Worm (Caenorhabditis elegans) whole organism, L4 larva: Measurements from ENCODE around the gene syx-2.

Experiments
- F37D6.2 ChIP-seq: sonication (generic microtip); optimal IDR thresholded peaks from 2 replicates; lab custom pipeline; 2016; ENCODE audit warnings: mild to moderate bottlenecking, missing genetic modification characterization, missing compliant biosample characterization
- F44E2.7 ChIP-seq: fragments of 200-800 bp; sonication (Bioruptor generic); IDR thresholded peaks from 2 replicates; pipeline ENCODE4 v2.1.2; 2022; ENCODE audit warnings: missing genetic modification characterization, missing compliant biosample characterization
- R02D3.7 ChIP-seq: fragments of 150-350 bp; sonication (generic microtip); optimal IDR thresholded peaks from 3 replicates; lab custom pipeline; 2014; ENCODE audit warnings: missing biosample characterization, missing genetic modification characterization
- T20F7.1 ChIP-seq: fragments of 200-800 bp; sonication (Bioruptor generic); optimal IDR thresholded peaks from 2 replicates; lab custom pipeline; 2018; ENCODE audit warnings: mild to moderate bottlenecking, missing genetic modification characterization, missing compliant biosample characterization
- Y75B8A.6 ChIP-seq: fragments of 200-800 bp; sonication (Bioruptor generic); IDR thresholded peaks from 2 replicates; pipeline ENCODE4 v1.3.6; 2022; ENCODE audit warnings: missing genetic modification reagents, missing genetic modification characterization, missing compliant biosample characterization
- ZK546.5 ChIP-seq, 2 experiments: sonication (generic microtip); optimal IDR thresholded peaks; 2 replicates each; lab custom pipeline; 2017; ENCODE audit warnings: missing biosample characterization in 2 of 2, missing genetic modification characterization in 2 of 2
- aha-1 ChIP-seq: fragments of 150-350 bp; peaks from one replicate; lab custom pipeline; 2014; ENCODE audit warnings: missing biosample characterization, missing genetic modification characterization
- aly-2 ChIP-seq: sonication (generic microtip); optimal IDR thresholded peaks from 2 replicates; lab custom pipeline; 2018; ENCODE audit warnings: missing biosample characterization, missing genetic modification characterization
- arid-1 ChIP-seq: fragments of 200-800 bp; sonication (Bioruptor generic); conservative IDR thresholded peaks from 2 replicates; pipeline ENCODE4 v1.3.6; 2022; ENCODE audit warnings: missing genetic modification reagents, missing genetic modification characterization, missing compliant biosample characterization
- ceh-44 ChIP-seq: fragments of 200-800 bp; sonication (Bioruptor generic); IDR thresholded peaks from 2 replicates; pipeline ENCODE4 v1.3.6; 2022; ENCODE audit warnings: missing genetic modification reagents, missing genetic modification characterization, missing compliant biosample characterization
- ceh-62 ChIP-seq: sonication (generic microtip); optimal IDR thresholded peaks from 2 replicates; lab custom pipeline; 2017; ENCODE audit warnings: missing biosample characterization, missing genetic modification characterization
- ceh-82 ChIP-seq: sonication (generic microtip); optimal IDR thresholded peaks from 2 replicates; lab custom pipeline; 2017; ENCODE audit warnings: missing biosample characterization, missing genetic modification characterization
- ces-1 ChIP-seq: fragments of 150-350 bp; sonication (generic microtip); optimal IDR thresholded peaks from 4 replicates; lab custom pipeline; 2014; ENCODE audit warnings: missing biosample characterization, missing genetic modification reagents, missing genetic modification characterization
- cey-2 ChIP-seq: sonication (generic microtip); optimal IDR thresholded peaks from 3 replicates; lab custom pipeline; 2017; ENCODE audit warnings: missing genetic modification characterization, mild to moderate bottlenecking, missing compliant biosample characterization, antibody characterized with exemption, borderline replicate concordance; ENCODE audit not compliant: insufficient read depth
- dmd-8 ChIP-seq: fragments of 200-800 bp; sonication (Bioruptor generic); IDR thresholded peaks from 2 replicates; pipeline ENCODE4 v1.3.6; 2022; ENCODE audit warnings: missing genetic modification characterization, missing compliant biosample characterization
- dmd-9 ChIP-seq: fragments of 200-800 bp; sonication (Bioruptor generic); IDR thresholded peaks from 2 replicates; pipeline ENCODE4 v1.3.6; 2022; ENCODE audit warnings: missing genetic modification reagents, missing genetic modification characterization, missing compliant biosample characterization
- dpl-1 ChIP-seq: fragments of 150-350 bp; optimal IDR thresholded peaks from 2 replicates; lab custom pipeline; 2014; ENCODE audit warnings: missing biosample characterization, missing genetic modification reagents, missing genetic modification characterization
- duxl-1 ChIP-seq: sonication (generic microtip); optimal IDR thresholded peaks from 2 replicates; lab custom pipeline; 2016; ENCODE audit warnings: mild to moderate bottlenecking, missing genetic modification characterization, moderate library complexity, missing compliant biosample characterization; ENCODE audit not compliant: poor library complexity
- dve-1 ChIP-seq: sonication (generic microtip); optimal IDR thresholded peaks from 2 replicates; lab custom pipeline; 2017; ENCODE audit warnings: antibody characterized with exemption, mild to moderate bottlenecking, missing genetic modification characterization, missing compliant biosample characterization; ENCODE audit not compliant: insufficient read depth
- gei-8 ChIP-seq: fragments of 200-800 bp; sonication (Bioruptor generic); optimal IDR thresholded peaks from 2 replicates; lab custom pipeline; 2018; ENCODE audit warnings: mild to moderate bottlenecking, missing genetic modification characterization, missing compliant biosample characterization
- hlh-11 ChIP-seq: fragments of 200-800 bp; sonication (Bioruptor generic); optimal IDR thresholded peaks from 2 replicates; lab custom pipeline; 2018; ENCODE audit warnings: mild to moderate bottlenecking, missing genetic modification characterization, missing compliant biosample characterization
- hmg-1.1 ChIP-seq: fragments of 200-800 bp; sonication (Bioruptor generic); IDR thresholded peaks from 2 replicates; pipeline ENCODE4 v1.3.6; 2022; ENCODE audit warnings: missing genetic modification reagents, missing genetic modification characterization, missing compliant biosample characterization
- jun-1 ChIP-seq: fragments of 150-350 bp; optimal IDR thresholded peaks from 2 replicates; lab custom pipeline; 2014; ENCODE audit warnings: missing biosample characterization, missing genetic modification reagents, missing genetic modification characterization
- lim-7 ChIP-seq: fragments of 200-800 bp; sonication (Bioruptor generic); IDR thresholded peaks from 2 replicates; pipeline ENCODE4 v1.3.6; 2022; ENCODE audit warnings: missing genetic modification characterization, missing compliant biosample characterization
- lsy-2 ChIP-seq, 2 experiments: fragments of 150-350 bp in 1 of 2; sonication (generic microtip) in 1 of 2; optimal IDR thresholded peaks; 2 replicates each; lab custom pipeline; 2014 to 2017; ENCODE audit warnings: missing biosample characterization in 2 of 2, missing genetic modification characterization in 2 of 2
- madf-9 ChIP-seq: fragments of 200-800 bp; sonication (Bioruptor generic); conservative IDR thresholded peaks from 2 replicates; pipeline ENCODE4 v1.3.6; 2022; ENCODE audit warnings: missing genetic modification reagents, missing genetic modification characterization, missing compliant biosample characterization
- mdl-1 ChIP-seq, 2 experiments: fragments of 150-350 bp in 1 of 2; sonication (generic microtip) in 1 of 2; optimal IDR thresholded peaks; 2 replicates each; lab custom pipeline; 2014 to 2017; ENCODE audit warnings: missing biosample characterization in 2 of 2, missing genetic modification characterization in 2 of 2
- mdt-29 ChIP-seq: fragments of 200-800 bp; sonication (Bioruptor generic); IDR thresholded peaks from 2 replicates; pipeline ENCODE4 v1.3.6; 2022; ENCODE audit warnings: missing genetic modification reagents, missing genetic modification characterization, missing compliant biosample characterization
- mep-1 ChIP-seq: fragments of 150-350 bp; sonication (generic microtip); optimal IDR thresholded peaks from 3 replicates; lab custom pipeline; 2014; ENCODE audit warnings: missing biosample characterization, missing genetic modification characterization
- mxl-2 ChIP-seq: fragments of 200-800 bp; sonication (Bioruptor generic); conservative IDR thresholded peaks from 2 replicates; pipeline ENCODE4 v1.3.6; 2022; ENCODE audit warnings: missing genetic modification reagents, missing genetic modification characterization, missing compliant biosample characterization
- mxl-3 ChIP-seq: fragments of 200-800 bp; sonication (Bioruptor generic); optimal IDR thresholded peaks from 2 replicates; lab custom pipeline; 2018; ENCODE audit warnings: mild to moderate bottlenecking, missing genetic modification characterization, missing compliant biosample characterization
- nhr-102 ChIP-seq: sonication (generic microtip); optimal IDR thresholded peaks from 2 replicates; lab custom pipeline; 2016; ENCODE audit warnings: mild to moderate bottlenecking, missing genetic modification characterization, moderate library complexity, missing compliant biosample characterization
- nhr-11 ChIP-seq: fragments of 150-350 bp; optimal IDR thresholded peaks from 2 replicates; lab custom pipeline; 2014; ENCODE audit warnings: missing biosample characterization, missing genetic modification characterization
- nhr-111 ChIP-seq: fragments of 200-800 bp; sonication (Bioruptor generic); optimal IDR thresholded peaks from 2 replicates; lab custom pipeline; 2018; ENCODE audit warnings: mild to moderate bottlenecking, missing genetic modification characterization, missing compliant biosample characterization
- nhr-237 ChIP-seq: sonication (generic microtip); optimal IDR thresholded peaks from 2 replicates; lab custom pipeline; 2017; ENCODE audit warnings: missing biosample characterization, missing genetic modification characterization
- nhr-28 ChIP-seq: fragments of 150-350 bp; optimal IDR thresholded peaks from 2 replicates; lab custom pipeline; 2014; ENCODE audit warnings: missing biosample characterization, missing genetic modification characterization
- nhr-42 ChIP-seq: fragments of 200-800 bp; sonication (Bioruptor generic); IDR thresholded peaks from 2 replicates; pipeline ENCODE4 v1.3.6; 2022; ENCODE audit warnings: missing genetic modification characterization, missing compliant biosample characterization
- nhr-48 ChIP-seq: sonication (generic microtip); optimal IDR thresholded peaks from 2 replicates; lab custom pipeline; 2016; ENCODE audit warnings: mild to moderate bottlenecking, missing genetic modification characterization, missing compliant biosample characterization
- nhr-77 ChIP-seq: fragments of 150-350 bp; optimal IDR thresholded peaks from 2 replicates; lab custom pipeline; 2014; ENCODE audit warnings: missing biosample characterization, missing genetic modification characterization
- pha-4 ChIP-seq, 2 experiments: fragments of 150-350 bp in 1 of 2; fragments of 200-800 bp in 1 of 2; sonication (Bioruptor generic) in 1 of 2; IDR thresholded peaks in 1 of 2; optimal IDR thresholded peaks in 1 of 2; 2 replicates each; pipeline versions ENCODE4 v1.3.6 to Lab custom; 2014 to 2022; ENCODE audit warnings: missing genetic modification characterization in 2 of 2, missing genetic modification reagents in 2 of 2, missing biosample characterization in 1 of 2, missing compliant biosample characterization in 1 of 2
- php-3 ChIP-seq: fragments of 200-800 bp; sonication (Bioruptor generic); IDR thresholded peaks from 2 replicates; pipeline ENCODE4 v1.3.6; 2022; ENCODE audit warnings: missing genetic modification reagents, missing genetic modification characterization, missing compliant biosample characterization
- set-16 ChIP-seq: fragments of 200-800 bp; sonication (Bioruptor generic); IDR thresholded peaks from 2 replicates; pipeline ENCODE4 v1.3.6; 2022; ENCODE audit warnings: missing genetic modification reagents, missing genetic modification characterization, missing compliant biosample characterization
- snpc-4 ChIP-seq: fragments of 150-350 bp; optimal IDR thresholded peaks from 2 replicates; lab custom pipeline; 2014; ENCODE audit warnings: missing biosample characterization, missing genetic modification characterization
- unc-62 ChIP-seq, 3 experiments: fragments of 150-350 bp in 1 of 3; sonication (generic microtip); optimal IDR thresholded peaks in 2 of 3; peaks in 1 of 3; 1 replicate in 1 of 3; 2 replicates in 2 of 3; lab custom pipeline; 2014 to 2017; ENCODE audit warnings: missing biosample characterization in 3 of 3, missing genetic modification characterization in 3 of 3, missing genetic modification reagents in 3 of 3, missing genotype in 1 of 3
- zip-11 ChIP-seq: fragments of 200-800 bp; sonication (Bioruptor generic); IDR thresholded peaks from 2 replicates; pipeline ENCODE4 v1.3.6; 2022; ENCODE audit warnings: missing genetic modification characterization, missing compliant biosample characterization
- ztf-11 ChIP-seq: fragments of 150-350 bp; optimal IDR thresholded peaks from 2 replicates; lab custom pipeline; 2014; ENCODE audit warnings: missing biosample characterization, missing genetic modification characterization
- ztf-7 ChIP-seq: fragments of 150-350 bp; optimal IDR thresholded peaks from 2 replicates; lab custom pipeline; 2014; ENCODE audit warnings: missing biosample characterization, missing genetic modification characterization

The syx-2 gene

DNA sequence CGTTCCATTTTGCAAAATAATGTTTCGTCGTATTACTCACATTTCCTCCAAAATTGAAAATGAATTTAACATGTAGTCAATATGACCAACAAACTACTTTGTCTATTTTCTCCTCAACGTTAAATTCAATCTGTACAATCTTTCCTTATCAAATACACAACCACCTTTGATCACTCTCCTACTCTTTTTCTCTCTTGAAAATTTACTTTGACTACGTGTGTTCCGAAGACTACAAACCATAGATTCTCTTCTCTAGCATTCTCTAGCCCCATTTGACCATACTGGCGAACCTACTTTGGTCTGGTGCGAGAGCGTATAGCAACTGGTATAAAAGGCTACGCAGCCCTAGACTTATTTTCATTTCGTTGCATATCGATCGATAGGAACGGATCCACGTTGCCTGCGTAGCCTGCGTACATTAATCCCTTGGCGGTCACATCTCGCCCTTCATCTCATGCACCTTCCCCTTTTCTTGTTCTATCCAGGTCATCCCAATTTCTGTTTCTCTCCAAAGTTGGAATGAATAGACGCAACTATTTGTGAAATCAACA lies 40.3 kb downstream of the syx-2 start (continued):
- no peak for TF ChIP-seq gei-8
- no peak for TF ChIP-seq nhr-237 (tag; lab: Kevin White, UChicago)
- TF ChIP-seq nhr-28 (tag; lab: Kevin White, UChicago): peak; percentile 100
- TF ChIP-seq mdl-1 (tag; optimal IDR thresholded peaks at IDR 0.05; lab: Kevin White, UChicago): peak in 1 of 2 experiments; percentile 34
- no peak for TF ChIP-seq ceh-62 (tag; lab: Kevin White, UChicago)
- TF ChIP-seq nhr-77 (tag; lab: Kevin White, UChicago): peak; percentile 92
- TF ChIP-seq hmg-1.1 (GFP tag; lab: Robert Waterston, UW): no peak
- no peak for TF ChIP-seq Y75B8A.6 (GFP tag; lab: Robert Waterston, UW)
- TF ChIP-seq ZK546.5 (tag; optimal IDR thresholded peaks at IDR 0.05; lab: Kevin White, UChicago): no peak

DNA sequence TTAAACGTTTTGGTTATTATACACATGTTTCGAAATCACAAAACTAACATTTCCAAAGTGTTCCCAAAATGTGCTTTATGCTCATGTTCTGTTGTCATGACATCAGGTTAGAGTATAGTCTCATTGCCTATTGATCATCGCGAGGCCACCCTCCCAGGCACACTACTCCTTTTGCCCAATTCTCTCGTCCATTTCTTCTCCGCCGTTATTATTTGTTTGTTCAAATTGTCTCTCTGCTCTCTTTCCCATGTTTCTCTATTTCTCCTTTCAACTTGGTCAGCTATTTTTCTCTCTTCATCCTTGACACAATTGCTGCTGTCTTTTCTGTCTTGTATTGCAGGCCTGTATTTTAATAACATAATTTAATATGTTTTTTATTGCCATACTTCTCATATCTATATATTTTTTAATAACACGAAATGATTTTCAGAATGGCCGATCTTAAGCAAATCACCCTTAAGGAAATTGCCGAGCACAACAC lies 41.6 kb downstream of the syx-2 start, which contains the start of gene cytb-5.1:
Gene cytb-5.1 (plus strand): TSS at position 431 of the 481 bp plus-strand sequence.
- TF ChIP-seq mep-1 (tag; lab: Kevin White, UChicago): peak; percentile 67
- TF ChIP-seq pha-4 (GFP tag; IDR thresholded peaks at IDR 0.05; lab: Robert Waterston, UW): peak; percentile 39; the same call in 1 of the 2 replicates
- TF ChIP-seq pha-4 (tag; optimal IDR thresholded peaks at IDR 0.05; lab: Kevin White, UChicago): peak; percentile 58
- TF ChIP-seq cey-2 (tag; lab: Kevin White, UChicago): no peak
- TF ChIP-seq set-16 (GFP tag; lab: Robert Waterston, UW): no peak
- TF ChIP-seq zip-11 (GFP tag; lab: Robert Waterston, UW): no peak
- TF ChIP-seq madf-9 (GFP tag; lab: Robert Waterston, UW): no peak
- TF ChIP-seq mxl-3 (GFP tag; lab: Kevin White, UChicago): peak; percentile 18
- TF ChIP-seq dmd-8: no peak
- TF ChIP-seq aly-2 (tag; lab: Kevin White, UChicago): no peak
- TF ChIP-seq ceh-82 (tag; lab: Kevin White, UChicago): no peak
- peak; percentile 68 for TF ChIP-seq dve-1
- peak; percentile 15 for TF ChIP-seq nhr-11
- peak; percentile 39 for TF ChIP-seq aha-1 (tag; lab: Kevin White, UChicago)
- no peak for TF ChIP-seq R02D3.7 (tag; lab: Kevin White, UChicago)
- TF ChIP-seq ztf-11 (tag; lab: Kevin White, UChicago): no peak
- no peak for TF ChIP-seq T20F7.1 (GFP tag; lab: Kevin White, UChicago)
- no peak for TF ChIP-seq ceh-44
- no peak for TF ChIP-seq mxl-2 (GFP tag; lab: Robert Waterston, UW)
- TF ChIP-seq F37D6.2: no peak
- peak; percentile 94 for TF ChIP-seq nhr-28 (tag; lab: Kevin White, UChicago)
- TF ChIP-seq nhr-48 (tag; lab: Kevin White, UChicago): peak; percentile 34
- no peak for TF ChIP-seq ztf-7 (tag; lab: Kevin White, UChicago)
- peak; percentile 36 for TF ChIP-seq nhr-77 (tag; lab: Kevin White, UChicago)
- no peak for TF ChIP-seq nhr-42 (GFP tag; lab: Robert Waterston, UW)
- no peak for TF ChIP-seq ces-1 (GFP tag; lab: Kevin White, UChicago)
- TF ChIP-seq F44E2.7 (GFP tag; lab: Robert Waterston, UW): no peak
- TF ChIP-seq jun-1 (tag; lab: Kevin White, UChicago): no peak
- TF ChIP-seq hlh-11 (tag; lab: Kevin White, UChicago): peak; percentile 80
- no peak for TF ChIP-seq arid-1
- no peak for TF ChIP-seq duxl-1 (tag; lab: Kevin White, UChicago)
- 0 out of 2 replicates have a peak, but pooled peaks have one; percentile 18 for TF ChIP-seq php-3
- no peak for TF ChIP-seq snpc-4 (tag; lab: Kevin White, UChicago)
- peak in 1 of 2 experiments; percentile 70 for TF ChIP-seq unc-62 (GFP tag; optimal IDR thresholded peaks at IDR 0.05 in 1 of 2; lab: Kevin White, UChicago)
- no peak for TF ChIP-seq unc-62 (tag; optimal IDR thresholded peaks at IDR 0.05; lab: Kevin White, UChicago)
- TF ChIP-seq nhr-111: no peak
- TF ChIP-seq mdt-29 (GFP tag; lab: Robert Waterston, UW): no peak
- TF ChIP-seq lsy-2 (tag; optimal IDR thresholded peaks at IDR 0.05; lab: Kevin White, UChicago): peak; percentile 5 to 58
- TF ChIP-seq mdl-1 (tag; optimal IDR thresholded peaks at IDR 0.05; lab: Kevin White, UChicago): peak in 1 of 2 experiments; percentile 75
- TF ChIP-seq dpl-1 (GFP tag; lab: Kevin White, UChicago): no peak
- TF ChIP-seq dmd-9: no peak
- TF ChIP-seq nhr-102 (tag; lab: Kevin White, UChicago): peak; percentile 84
- no peak for TF ChIP-seq lim-7 (GFP tag; lab: Robert Waterston, UW)
- no peak for TF ChIP-seq ZK546.5 (tag; optimal IDR thresholded peaks at IDR 0.05; lab: Kevin White, UChicago)
